Worm (Caenorhabditis elegans) whole organism, L4 larva: ENCODE data around the gene ZK177.11.

Experiments used
- F49E8.2 ChIP-seq: sonication (generic microtip); optimal IDR thresholded peaks from 2 replicates; lab custom pipeline; 2016; ENCODE audit warnings: missing compliant biosample characterization, mild to moderate bottlenecking, missing genetic modification characterization, borderline replicate concordance
- R02D3.7 ChIP-seq: fragments of 150-350 bp; sonication (generic microtip); optimal IDR thresholded peaks from 3 replicates; lab custom pipeline; 2014; ENCODE audit warnings: missing biosample characterization, missing genetic modification characterization
- ZK546.5 ChIP-seq, 2 experiments: sonication (generic microtip); optimal IDR thresholded peaks; 2 replicates each; lab custom pipeline; 2017; ENCODE audit warnings: missing biosample characterization in 2 of 2, missing genetic modification characterization in 2 of 2
- ces-1 ChIP-seq: fragments of 150-350 bp; sonication (generic microtip); optimal IDR thresholded peaks from 4 replicates; lab custom pipeline; 2014; ENCODE audit warnings: missing biosample characterization, missing genetic modification reagents, missing genetic modification characterization
- egl-27 ChIP-seq: sonication (generic microtip); optimal IDR thresholded peaks from 3 replicates; lab custom pipeline; 2017; ENCODE audit warnings: missing biosample characterization, missing genetic modification reagents, missing genetic modification characterization
- fos-1 ChIP-seq: fragments of 150-350 bp; optimal IDR thresholded peaks from 2 replicates; lab custom pipeline; 2014; ENCODE audit warnings: missing biosample characterization, missing genetic modification characterization
- lin-13 ChIP-seq: fragments of 150-350 bp; optimal IDR thresholded peaks from 2 replicates; lab custom pipeline; 2014; ENCODE audit warnings: missing biosample characterization, missing genetic modification reagents, missing genetic modification characterization
- lin-39 ChIP-seq: fragments of 150-350 bp; optimal IDR thresholded peaks from 2 replicates; lab custom pipeline; 2014; ENCODE audit warnings: missing biosample characterization, missing genetic modification reagents, missing genetic modification characterization
- lsy-2 ChIP-seq, 2 experiments: fragments of 150-350 bp in 1 of 2; sonication (generic microtip) in 1 of 2; optimal IDR thresholded peaks; 2 replicates each; lab custom pipeline; 2014 to 2017; ENCODE audit warnings: missing biosample characterization in 2 of 2, missing genetic modification characterization in 2 of 2
- unc-62 ChIP-seq, 3 experiments: fragments of 150-350 bp in 1 of 3; sonication (generic microtip); optimal IDR thresholded peaks in 2 of 3; peaks in 1 of 3; 1 replicate in 1 of 3; 2 replicates in 2 of 3; lab custom pipeline; 2014 to 2017; ENCODE audit warnings: missing biosample characterization in 3 of 3, missing genetic modification characterization in 3 of 3, missing genetic modification reagents in 3 of 3, missing genotype in 1 of 3
- ztf-11 ChIP-seq: fragments of 150-350 bp; optimal IDR thresholded peaks from 2 replicates; lab custom pipeline; 2014; ENCODE audit warnings: missing biosample characterization, missing genetic modification characterization

DNA sequence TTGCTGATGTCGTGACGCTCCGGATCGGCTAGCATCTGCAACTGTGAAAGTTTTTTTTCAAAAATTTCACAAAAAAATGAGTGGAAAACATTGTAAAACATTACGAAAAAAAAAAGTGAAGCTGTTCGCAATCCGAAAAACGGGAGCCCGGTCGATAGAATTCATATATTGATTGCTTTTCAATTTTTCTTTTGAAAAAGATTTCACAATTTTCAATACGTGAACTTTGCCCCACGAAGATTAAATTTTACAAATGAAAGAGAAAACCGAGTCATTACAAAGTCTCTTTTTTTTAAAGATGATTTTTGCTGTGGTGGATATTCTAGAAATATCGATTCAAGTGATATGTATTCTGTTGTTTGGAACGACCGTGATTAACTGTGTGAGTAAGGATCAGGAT is 28.3 kb upstream of the ZK177.11 start, which contains the start of gene F12A10.6:
- no peak for TF ChIP-seq F49E8.2 (tag; lab: Kevin White, UChicago)
- TF ChIP-seq R02D3.7 (tag; lab: Kevin White, UChicago): no peak
- TF ChIP-seq ztf-11: no peak
- TF ChIP-seq lin-39: no peak
- TF ChIP-seq ZK546.5 (tag; optimal IDR thresholded peaks at IDR 0.05; lab: Kevin White, UChicago): no peak
- TF ChIP-seq unc-62 (GFP tag; optimal IDR thresholded peaks at IDR 0.05 in 1 of 2; lab: Kevin White, UChicago): no peak
- TF ChIP-seq unc-62 (tag; optimal IDR thresholded peaks at IDR 0.05; lab: Kevin White, UChicago): no peak
- TF ChIP-seq fos-1 (tag; lab: Kevin White, UChicago): no peak
- no peak for TF ChIP-seq lsy-2 (tag; optimal IDR thresholded peaks at IDR 0.05; lab: Kevin White, UChicago)
- no peak for TF ChIP-seq lin-13 (GFP tag; lab: Kevin White, UChicago)
- no peak for TF ChIP-seq ces-1 (GFP tag; lab: Kevin White, UChicago)
- no peak for TF ChIP-seq egl-27
